Worm (Caenorhabditis elegans): ENCODE measurements around the gene srx-58.
"Not testable (repeated sequence)": the region's sequence is repeated elsewhere in the genome, so short reads cannot be mapped to it uniquely, and the experiment has no call there.

The srx-58 gene

ce11 chrV:15322653-15323052 lies 29.8 kb upstream of the srx-58 start, which contains the start of gene nhr-247:
Gene nhr-247 (plus strand): TSS chrV:15322982.
- TF ChIP-seq mls-2, pha-4, hlh-1 (tag; optimal IDR thresholded peaks at IDR 0.05): not testable (repeated sequence)

ce11 chrV:15323417-15323816 lies 29.1 kb upstream of the srx-58 start:
- TF ChIP-seq nhr-12 (tag; optimal IDR thresholded peaks at IDR 0.05) (no peak), mls-2 (tag; optimal IDR thresholded peaks at IDR 0.05) (no peak), drap-1 (GFP tag; optimal IDR thresholded peaks at IDR 0.05) (no peak), ham-2 (GFP tag; optimal IDR thresholded peaks at IDR 0.05) (no peak), bed-3 (GFP tag; optimal IDR thresholded peaks at IDR 0.05) (no peak), elt-1 (tag; optimal IDR thresholded peaks at IDR 0.05; ENCODE audit: borderline replicate concordance, insufficient read depth) (no peak), ceh-83 (GFP tag; optimal IDR thresholded peaks at IDR 0.05) (no peak), ztf-11 (tag; optimal IDR thresholded peaks at IDR 0.05) (no peak), flh-1 (GFP tag; optimal IDR thresholded peaks at IDR 0.05) (no peak), nhr-76 (tag; optimal IDR thresholded peaks at IDR 0.05) (no peak), lin-13 (tag; optimal IDR thresholded peaks at IDR 0.05) (no peak), unc-39 (tag; optimal IDR thresholded peaks at IDR 0.05) (no peak), M03D4.4 (tag; optimal IDR thresholded peaks at IDR 0.05) (no peak), snpc-4 (tag; optimal IDR thresholded peaks at IDR 0.05) (no peak)

ce11 chrV:15327745-15328447 lies 24.6 kb upstream of the srx-58 start, which contains the start of gene ZK1037.6:
Gene ZK1037.6 (minus strand): TSS chrV:15327795.
- no peak for TF ChIP-seq flh-1 (GFP tag; optimal IDR thresholded peaks at IDR 0.05)
- TF ChIP-seq ces-1 (GFP tag; optimal IDR thresholded peaks at IDR 0.05) = no peak
- no peak for TF ChIP-seq sem-2 (GFP tag; optimal IDR thresholded peaks at IDR 0.05)
- TF ChIP-seq unc-62 (GFP tag; optimal IDR thresholded peaks at IDR 0.05) = no peak
- TF ChIP-seq zip-8 (tag; optimal IDR thresholded peaks at IDR 0.05) = no peak

- TF ChIP-seq ztf-11 (tag; optimal IDR thresholded peaks at IDR 0.05) (no peak), mab-5 (tag; optimal IDR thresholded peaks at IDR 0.05) (no peak), ham-2 (GFP tag; optimal IDR thresholded peaks at IDR 0.05) (no peak), zip-8 (tag; optimal IDR thresholded peaks at IDR 0.05) (peak; percentile 70), ceh-83 (GFP tag; optimal IDR thresholded peaks at IDR 0.05) (no peak), sem-2 (GFP tag; optimal IDR thresholded peaks at IDR 0.05) (no peak)
These were observed 22.2 kb upstream of the srx-58 start, which contains the start of gene srh-295 for ce11 chrV:15330314-15330713. Gene srh-295 (plus strand): TSS chrV:15330614.

- no peak for TF ChIP-seq ceh-83 (GFP tag; optimal IDR thresholded peaks at IDR 0.05)
- TF ChIP-seq unc-62 (GFP tag; optimal IDR thresholded peaks at IDR 0.05) = no peak
- no peak for TF ChIP-seq ham-2 (GFP tag; optimal IDR thresholded peaks at IDR 0.05)
- TF ChIP-seq pha-4 (tag; optimal IDR thresholded peaks at IDR 0.05) = no peak
- no peak for TF ChIP-seq flh-1 (GFP tag; optimal IDR thresholded peaks at IDR 0.05)
- no peak for TF ChIP-seq snpc-4 (tag; optimal IDR thresholded peaks at IDR 0.05)
- no peak for TF ChIP-seq nhr-237 (tag; optimal IDR thresholded peaks at IDR 0.05)
- TF ChIP-seq unc-39 (tag; optimal IDR thresholded peaks at IDR 0.05) = no peak
- no peak for TF ChIP-seq sem-2 (GFP tag; optimal IDR thresholded peaks at IDR 0.05)
- TF ChIP-seq nhr-28 (tag; optimal IDR thresholded peaks at IDR 0.05) = no peak
- no peak for TF ChIP-seq unc-120 (tag; optimal IDR thresholded peaks at IDR 0.05; ENCODE audit: poor library complexity, severe bottlenecking)
- no peak for TF ChIP-seq blmp-1 (tag; optimal IDR thresholded peaks at IDR 0.05)
- TF ChIP-seq lin-13 (tag; optimal IDR thresholded peaks at IDR 0.05) = no peak
These were observed 19.6 kb upstream of the srx-58 start, which contains the start of gene srw-113 for ce11 chrV:15332851-15333250. Gene srw-113 (plus strand): TSS chrV:15333151.

ce11 chrV:15337405-15337804 lies 15.1 kb upstream of the srx-58 start, which contains the start of gene wrt-7:
Gene wrt-7 (minus strand): TSS chrV:15337505.
- TF ChIP-seq unc-39 (tag; optimal IDR thresholded peaks at IDR 0.05) (no peak), sem-2 (GFP tag; optimal IDR thresholded peaks at IDR 0.05) (no peak), ztf-11 (tag; optimal IDR thresholded peaks at IDR 0.05) (no peak), unc-62 (GFP tag; optimal IDR thresholded peaks at IDR 0.05) (no peak)

ce11 chrV:15339363-15339762 lies 13.1 kb upstream of the srx-58 start, which contains the start of gene clec-228:
Gene clec-228 (minus strand): TSS chrV:15339463.
- TF ChIP-seq nhr-12 (tag; optimal IDR thresholded peaks at IDR 0.05) (no peak), mls-2 (tag; optimal IDR thresholded peaks at IDR 0.05) (no peak), ceh-39 (tag; optimal IDR thresholded peaks at IDR 0.05) (no peak), bed-3 (GFP tag; optimal IDR thresholded peaks at IDR 0.05) (no peak), ceh-43 (GFP tag; optimal IDR thresholded peaks at IDR 0.05) (no peak), ham-2 (GFP tag; optimal IDR thresholded peaks at IDR 0.05) (no peak), mab-5 (tag; optimal IDR thresholded peaks at IDR 0.05) (no peak), elt-1 (tag; optimal IDR thresholded peaks at IDR 0.05; ENCODE audit: borderline replicate concordance, insufficient read depth) (no peak), cnd-1 (tag; optimal IDR thresholded peaks at IDR 0.05) (no peak), M03D4.4 (tag; optimal IDR thresholded peaks at IDR 0.05) (no peak), pha-4 (tag; optimal IDR thresholded peaks at IDR 0.05) (no peak)

Measured in whole organism, mixed stage, embryonic.